Fruit fly (Drosophila melanogaster): ENCODE data around the gene CG32756.

The CG32756 gene

DNA sequence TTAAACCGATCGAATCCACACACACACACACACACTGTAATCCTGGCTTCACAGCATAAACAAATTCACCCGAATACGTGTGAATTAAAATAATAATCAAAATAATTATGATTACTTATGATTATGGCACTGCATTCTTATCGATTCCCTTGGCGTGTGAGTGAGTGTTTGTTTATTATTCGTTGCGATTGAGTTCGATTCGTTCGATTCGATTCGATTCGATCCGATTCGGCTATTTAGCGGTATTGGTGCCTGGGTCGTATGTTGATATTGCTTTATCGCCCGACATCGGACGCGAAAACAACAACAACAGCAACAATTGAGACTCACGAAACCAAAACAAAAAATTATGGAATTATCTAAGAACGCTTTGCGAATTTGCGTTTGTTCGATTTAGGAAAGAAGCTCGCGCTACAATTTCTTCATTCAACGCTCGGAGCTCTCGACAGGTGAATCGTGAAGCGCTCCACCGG is 9.8 kb downstream of the CG32756 start, which contains the start of gene CG6067 (continued):
- no peak for TF ChIP-seq Scr (GFP tag; IDR thresholded peaks at IDR 0.05; ENCODE audit: partially characterized antibody)
- peak; percentile 67 for TF ChIP-seq Deaf1 (tag; optimal IDR thresholded peaks at IDR 0.05)
- TF ChIP-seq stc (GFP tag; IDR thresholded peaks at IDR 0.05) = no peak
- no peak for TF ChIP-seq HmgZ (tag; optimal IDR thresholded peaks at IDR 0.05)
- no peak for TF ChIP-seq Med (GFP tag)
- TF ChIP-seq Dfd (GFP tag; optimal IDR thresholded peaks at IDR 0.05) = no peak
- TF ChIP-seq CG10462 (GFP tag; optimal IDR thresholded peaks at IDR 0.05) = no peak
- TF ChIP-seq CG17328 (GFP tag; IDR thresholded peaks at IDR 0.05) = no peak
- TF ChIP-seq CG10565 (GFP tag; optimal IDR thresholded peaks at IDR 0.05) = no peak
- TF ChIP-seq Sry-δ (GFP tag; optimal IDR thresholded peaks at IDR 0.05) = no peak
- peak in 1 of 2 experiments; percentile 15 for TF ChIP-seq Pdp1 (GFP tag; optimal IDR thresholded peaks at IDR 0.05)
- TF ChIP-seq usp (GFP tag; optimal IDR thresholded peaks at IDR 0.05) = no peak
- no peak for TF ChIP-seq crc (GFP tag; optimal IDR thresholded peaks at IDR 0.05)
- peak; percentile 14 for TF ChIP-seq grn (GFP tag; optimal IDR thresholded peaks at IDR 0.05)
- TF ChIP-seq ttk (GFP tag; IDR thresholded peaks at IDR 0.05) = no peak
- no peak for TF ChIP-seq unc-4 (GFP tag; IDR thresholded peaks at IDR 0.05; ENCODE audit: partially characterized antibody)
- no peak for TF ChIP-seq H2.0 (GFP tag; IDR thresholded peaks at IDR 0.05)
- TF ChIP-seq gt (GFP tag; IDR thresholded peaks at IDR 0.05) = no peak
- no peak for TF ChIP-seq Abd-B (GFP tag; optimal IDR thresholded peaks at IDR 0.05)
- no peak for TF ChIP-seq cwo (GFP tag; optimal IDR thresholded peaks at IDR 0.05)
- TF ChIP-seq Sry-β (GFP tag; optimal IDR thresholded peaks at IDR 0.05) = no peak
- TF ChIP-seq Gug (GFP tag; IDR thresholded peaks at IDR 0.05) = no peak
- TF ChIP-seq Xrp1 (GFP tag; IDR thresholded peaks at IDR 0.05) = no peak
- TF ChIP-seq Dp (GFP tag; optimal IDR thresholded peaks at IDR 0.05) = no peak

DNA sequence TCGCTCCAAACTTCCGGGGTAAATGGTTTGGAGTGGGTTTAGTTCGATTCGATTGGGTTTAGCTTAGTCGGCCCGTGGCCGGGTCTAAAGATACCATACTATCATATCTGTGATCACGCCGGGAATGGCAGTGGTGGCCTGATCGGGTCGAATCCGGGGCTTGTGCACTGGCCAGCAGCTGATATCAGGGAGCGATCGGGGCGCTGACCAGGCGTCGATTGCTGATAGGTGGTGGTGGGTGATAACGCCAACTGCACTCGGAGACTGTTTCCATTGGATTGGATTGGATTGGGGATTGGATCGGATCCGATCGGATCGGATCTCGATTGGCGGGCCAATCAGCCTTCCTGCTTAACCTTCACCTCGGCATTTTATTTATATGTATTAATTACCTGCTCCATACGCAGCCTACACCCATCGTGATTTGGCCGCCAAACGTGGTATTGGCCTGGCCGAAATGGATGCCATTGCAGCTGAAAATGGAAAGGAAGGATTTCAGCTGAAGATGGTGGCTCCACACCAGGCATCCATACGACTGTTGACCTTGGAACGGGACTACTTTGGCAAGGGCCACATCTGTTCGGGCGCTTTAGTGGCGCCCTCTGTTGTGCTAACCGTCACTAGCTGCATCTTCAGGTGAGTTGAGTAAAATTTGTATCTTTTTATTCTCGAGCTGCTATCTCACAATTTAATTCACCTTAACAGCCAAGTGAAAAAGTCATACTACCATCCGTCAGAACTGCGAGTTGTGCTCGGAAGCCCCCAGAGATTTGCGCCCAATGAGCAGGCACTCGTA is 11.4 kb downstream of the CG32756 start:
- TF ChIP-seq CG30403 (GFP tag; optimal IDR thresholded peaks at IDR 0.05) (no peak), dmrt99B (tag; optimal IDR thresholded peaks at IDR 0.05) (no peak), Oli (tag; optimal IDR thresholded peaks at IDR 0.05) (no peak), CG3838 (GFP tag; optimal IDR thresholded peaks at IDR 0.05) (no peak), CG1233 (GFP tag; optimal IDR thresholded peaks at IDR 0.05) (no peak), Side (GFP tag; optimal IDR thresholded peaks at IDR 0.05) (no peak), Hr78 (GFP tag; optimal IDR thresholded peaks at IDR 0.05) (peak in 1 of 2 experiments; percentile 30), CTCF (GFP tag; optimal IDR thresholded peaks at IDR 0.05) (peak; percentile 78), stc (GFP tag; IDR thresholded peaks at IDR 0.05) (no peak), CG31441 (GFP tag; IDR thresholded peaks at IDR 0.05) (no peak), exex (tag; optimal IDR thresholded peaks at IDR 0.05) (peak; percentile 41), pan (optimal IDR thresholded peaks at IDR 0.05) (no peak), pan (GFP tag; optimal IDR thresholded peaks at IDR 0.05 in 1 of 2, IDR thresholded peaks at IDR 0.05 in 1 of 2) (no peak), fd3F (GFP tag; optimal IDR thresholded peaks at IDR 0.05) (no peak), grn (GFP tag; optimal IDR thresholded peaks at IDR 0.05) (peak; percentile 83), CG7987 (GFP tag; optimal IDR thresholded peaks at IDR 0.05) (no peak), Dll (GFP tag; IDR thresholded peaks at IDR 0.05; ENCODE audit: partially characterized antibody) (no peak), dpn (GFP tag; optimal IDR thresholded peaks at IDR 0.05) (no peak), sob (GFP tag; IDR thresholded peaks at IDR 0.05) (no peak), Nf-YA (GFP tag; IDR thresholded peaks at IDR 0.05) (no peak), nmo (GFP tag; optimal IDR thresholded peaks at IDR 0.05) (no peak)
